Fruit fly (Drosophila melanogaster) whole organism, embryonic: ENCODE data around the gene CG7601.

Experiments used
- CG8089 ChIP-seq: fragments of 200-800 bp; sonication (Bioruptor generic); optimal IDR thresholded peaks from 3 replicates; lab custom pipeline; 2016; ENCODE audit warnings: missing biosample characterization, missing genetic modification characterization
- Hey ChIP-seq: fragments of 200-800 bp; sonication (Bioruptor generic); optimal IDR thresholded peaks from 3 replicates; lab custom pipeline; 2018; ENCODE audit warnings: missing biosample characterization, mild to moderate bottlenecking, missing genetic modification characterization
- ac ChIP-seq: fragments of 200-800 bp; sonication (Bioruptor generic); optimal IDR thresholded peaks from 3 replicates; lab custom pipeline; 2017; ENCODE audit warnings: missing biosample characterization, mild to moderate bottlenecking, missing genetic modification characterization
- exex ChIP-seq: fragments of 200-800 bp; sonication (Bioruptor generic); optimal IDR thresholded peaks from 4 replicates; lab custom pipeline; 2018; ENCODE audit warnings: missing biosample characterization, mild to moderate bottlenecking, missing genetic modification characterization, moderate library complexity
- kah ChIP-seq: fragments of 200-800 bp; sonication (Bioruptor generic); optimal IDR thresholded peaks from 2 replicates; lab custom pipeline; 2018; ENCODE audit warnings: missing biosample characterization, mild to moderate bottlenecking, missing genetic modification characterization
- maf-S ChIP-seq: fragments of 200-800 bp; sonication (Bioruptor generic); optimal IDR thresholded peaks from 2 replicates; lab custom pipeline; 2016; ENCODE audit warnings: missing biosample characterization, missing genetic modification characterization
- pb ChIP-seq: fragments of 200-800 bp; sonication (Bioruptor generic); optimal IDR thresholded peaks from 3 replicates; lab custom pipeline; 2016; ENCODE audit warnings: missing biosample characterization, missing genetic modification characterization
- ranshi ChIP-seq: fragments of 200-800 bp; sonication (Bioruptor generic); IDR thresholded peaks from 2 replicates; pipeline ENCODE4 v1.3.6; 2022; ENCODE audit warnings: missing biosample characterization, missing genetic modification characterization

dm6 chr3R:29716043-29716781, 20.3 kb downstream of the CG7601 start:
- TF ChIP-seq maf-S (GFP tag; lab: Kevin White, UChicago) (no peak), exex (tag; lab: Kevin White, UChicago) (no peak), CG8089 (GFP tag; lab: Kevin White, UChicago) (no peak), ranshi (GFP tag; lab: Robert Waterston, UW) (no peak), ac (no peak), pb (GFP tag; lab: Kevin White, UChicago) (no peak), kah (no peak), Hey (tag; lab: Kevin White, UChicago) (no peak)
